Worm (Caenorhabditis elegans) whole organism, L1 larva: ENCODE measurements around the gene D1086.8.

ENCODE experiments used
- C04F5.9 ChIP-seq: sonication (generic microtip); optimal IDR thresholded peaks from 2 replicates; lab custom pipeline; 2016; ENCODE audit warnings: missing genetic modification characterization, missing compliant biosample characterization
- C34B4.2 ChIP-seq: sonication (generic microtip); optimal IDR thresholded peaks from 2 replicates; lab custom pipeline; 2017; ENCODE audit warnings: mild to moderate bottlenecking, missing genetic modification characterization, missing compliant biosample characterization
- F16B12.6 ChIP-seq: fragments of 150-350 bp; optimal IDR thresholded peaks from 2 replicates; lab custom pipeline; 2014; ENCODE audit warnings: missing biosample characterization, missing genetic modification characterization
- aha-1 ChIP-seq: fragments of 150-350 bp; optimal IDR thresholded peaks from 2 replicates; lab custom pipeline; 2014; ENCODE audit warnings: missing biosample characterization, missing genetic modification characterization
- ama-1 ChIP-seq: fragments of 150-350 bp; optimal IDR thresholded peaks from 2 replicates; lab custom pipeline; 2014
- ceh-82 ChIP-seq, 3 experiments: fragments of 150-350 bp in 1 of 3; sonication (generic microtip) in 2 of 3; optimal IDR thresholded peaks; 2 replicates each; lab custom pipeline; 2014 to 2017; ENCODE audit warnings: missing biosample characterization in 3 of 3, missing genetic modification characterization in 3 of 3
- ceh-90 ChIP-seq: sonication (generic microtip); optimal IDR thresholded peaks from 2 replicates; lab custom pipeline; 2016; ENCODE audit warnings: missing genetic modification characterization, missing compliant biosample characterization
- ces-1 ChIP-seq: fragments of 150-350 bp; optimal IDR thresholded peaks from 2 replicates; lab custom pipeline; 2014; ENCODE audit warnings: missing biosample characterization, missing genetic modification reagents, missing genetic modification characterization
- dpl-1 ChIP-seq, 3 experiments: fragments of 150-350 bp in 2 of 3; sonication (generic microtip) in 1 of 3; optimal IDR thresholded peaks; 2 replicates each; lab custom pipeline; 2014 to 2017; ENCODE audit warnings: missing biosample characterization in 3 of 3, missing genetic modification characterization in 3 of 3, missing genetic modification reagents in 3 of 3
- dsc-1 ChIP-seq: sonication (generic microtip); optimal IDR thresholded peaks from 2 replicates; lab custom pipeline; 2016; ENCODE audit warnings: mild to moderate bottlenecking, missing genetic modification characterization, missing compliant biosample characterization
- efl-1 ChIP-seq, 4 experiments: fragments of 150-350 bp; optimal IDR thresholded peaks in 3 of 4; peaks in 1 of 4; 1 replicate in 1 of 4; 2 replicates in 3 of 4; lab custom pipeline; 2014; ENCODE audit warnings: missing biosample characterization in 2 of 4, missing genetic modification characterization in 2 of 4, missing genetic modification reagents in 2 of 4
- efl-3 ChIP-seq: fragments of 200-800 bp; sonication (Bioruptor generic); optimal IDR thresholded peaks from 2 replicates; lab custom pipeline; 2018; ENCODE audit warnings: mild to moderate bottlenecking, missing genetic modification characterization, missing compliant biosample characterization
- fkh-10 ChIP-seq: sonication (generic microtip); optimal IDR thresholded peaks from 2 replicates; lab custom pipeline; 2017; ENCODE audit warnings: missing biosample characterization, missing genetic modification reagents, missing genetic modification characterization
- fkh-8 ChIP-seq: sonication (generic microtip); optimal IDR thresholded peaks from 2 replicates; lab custom pipeline; 2016; ENCODE audit warnings: mild to moderate bottlenecking, missing genetic modification characterization, missing compliant biosample characterization
- hlh-17 ChIP-seq: fragments of 200-800 bp; sonication (Bioruptor generic); optimal IDR thresholded peaks from 2 replicates; lab custom pipeline; 2018; ENCODE audit warnings: missing genetic modification characterization, mild to moderate bottlenecking, missing compliant biosample characterization, moderate library complexity, borderline replicate concordance
- isw-1 ChIP-seq: fragments of 200-800 bp; sonication (Bioruptor generic); IDR thresholded peaks from 2 replicates; pipeline ENCODE4 v1.3.6; 2022; ENCODE audit warnings: missing genetic modification characterization, missing compliant biosample characterization
- lin-14 ChIP-seq: fragments of 200-800 bp; sonication (Bioruptor generic); optimal IDR thresholded peaks from 2 replicates; lab custom pipeline; 2018; ENCODE audit warnings: mild to moderate bottlenecking, missing genetic modification characterization, moderate library complexity, missing compliant biosample characterization
- lin-35 ChIP-seq, 2 experiments: fragments of 150-350 bp; optimal IDR thresholded peaks; 2 replicates each; lab custom pipeline; 2014; ENCODE audit warnings: missing biosample characterization in 2 of 2, missing genetic modification characterization in 2 of 2, missing genetic modification reagents in 2 of 2
- lin-39 ChIP-seq: fragments of 150-350 bp; optimal IDR thresholded peaks from 2 replicates; lab custom pipeline; 2014; ENCODE audit warnings: missing biosample characterization, missing genetic modification reagents, missing genetic modification characterization
- lsy-2 ChIP-seq, 2 experiments: fragments of 150-350 bp; optimal IDR thresholded peaks; 2 replicates each; lab custom pipeline; 2014; ENCODE audit warnings: missing biosample characterization in 2 of 2, missing genetic modification characterization in 2 of 2
- mab-9 ChIP-seq: fragments of 200-800 bp; sonication (Bioruptor generic); IDR thresholded peaks from 2 replicates; pipeline ENCODE4 v1.3.6; 2022; ENCODE audit warnings: missing genetic modification reagents, missing genetic modification characterization, missing compliant biosample characterization
- mef-2 ChIP-seq: fragments of 150-350 bp; optimal IDR thresholded peaks from 2 replicates; lab custom pipeline; 2014; ENCODE audit warnings: missing biosample characterization, missing genetic modification characterization
- mep-1 ChIP-seq: fragments of 150-350 bp; optimal IDR thresholded peaks from 2 replicates; lab custom pipeline; 2014; ENCODE audit warnings: missing biosample characterization, missing genetic modification characterization
- nhr-11 ChIP-seq: fragments of 150-350 bp; optimal IDR thresholded peaks from 2 replicates; lab custom pipeline; 2014; ENCODE audit warnings: missing biosample characterization, missing genetic modification characterization
- nhr-12 ChIP-seq: sonication (generic microtip); optimal IDR thresholded peaks from 2 replicates; lab custom pipeline; 2017; ENCODE audit warnings: missing biosample characterization, missing genetic modification characterization
- nhr-28 ChIP-seq: fragments of 150-350 bp; optimal IDR thresholded peaks from 2 replicates; lab custom pipeline; 2014; ENCODE audit warnings: missing biosample characterization, missing genetic modification characterization
- nhr-47 ChIP-seq: sonication (generic microtip); optimal IDR thresholded peaks from 2 replicates; lab custom pipeline; 2016; ENCODE audit warnings: mild to moderate bottlenecking, missing genetic modification characterization, moderate library complexity, missing compliant biosample characterization
- nhr-71 ChIP-seq: sonication (generic microtip); optimal IDR thresholded peaks from 2 replicates; lab custom pipeline; 2016; ENCODE audit warnings: mild to moderate bottlenecking, missing genetic modification characterization, moderate library complexity, missing compliant biosample characterization
- nhr-76 ChIP-seq: sonication (generic microtip); optimal IDR thresholded peaks from 2 replicates; lab custom pipeline; 2017; ENCODE audit warnings: missing biosample characterization, missing genetic modification characterization
- nhr-77 ChIP-seq: fragments of 150-350 bp; optimal IDR thresholded peaks from 2 replicates; lab custom pipeline; 2014; ENCODE audit warnings: missing biosample characterization, missing genetic modification characterization
- nhr-84 ChIP-seq: sonication (generic microtip); optimal IDR thresholded peaks from 2 replicates; lab custom pipeline; 2017; ENCODE audit warnings: missing biosample characterization, missing genetic modification characterization
- pqm-1 ChIP-seq: sonication (generic microtip); optimal IDR thresholded peaks from 3 replicates; lab custom pipeline; 2017; ENCODE audit warnings: missing biosample characterization, missing genetic modification characterization
- skn-1 ChIP-seq: fragments of 150-350 bp; optimal IDR thresholded peaks from 2 replicates; lab custom pipeline; 2014; ENCODE audit warnings: missing biosample characterization, missing genetic modification characterization
- snpc-4 ChIP-seq: fragments of 150-350 bp; optimal IDR thresholded peaks from 2 replicates; lab custom pipeline; 2014; ENCODE audit warnings: missing biosample characterization, missing genetic modification characterization
- snu-23 ChIP-seq: sonication (generic microtip); optimal IDR thresholded peaks from 2 replicates; lab custom pipeline; 2016; ENCODE audit warnings: missing genetic modification characterization, missing compliant biosample characterization
- swsn-7 ChIP-seq: sonication (generic microtip); optimal IDR thresholded peaks from 2 replicates; lab custom pipeline; 2016; ENCODE audit warnings: missing genetic modification characterization, missing compliant biosample characterization
- tbx-2 ChIP-seq: sonication (generic microtip); optimal IDR thresholded peaks from 2 replicates; lab custom pipeline; 2016; ENCODE audit warnings: missing genetic modification characterization, missing compliant biosample characterization
- unc-86 ChIP-seq: sonication (generic microtip); optimal IDR thresholded peaks from 2 replicates; lab custom pipeline; 2016; ENCODE audit warnings: missing genetic modification characterization, missing compliant biosample characterization
- vab-15 ChIP-seq: sonication (generic microtip); optimal IDR thresholded peaks from 2 replicates; lab custom pipeline; 2017; ENCODE audit warnings: missing genotype, mild to moderate bottlenecking, missing genetic modification characterization, missing compliant biosample characterization

The D1086.8 gene

ce11 chrV:14140733-14141132 lies 46.8 kb downstream of the D1086.8 start:
- peak; percentile 95 for TF ChIP-seq ces-1 (GFP tag; lab: Kevin White, UChicago)
- no peak for TF ChIP-seq unc-86 (tag; lab: Kevin White, UChicago)
- TF ChIP-seq mab-9 (GFP tag; lab: Robert Waterston, UW), result no peak
- TF ChIP-seq pqm-1 (tag; lab: Kevin White, UChicago), result no peak
- no peak for TF ChIP-seq efl-1 (optimal IDR thresholded peaks at IDR 0.05; lab: Kevin White, UChicago)
- peak in 1 of 2 experiments; percentile 70 for TF ChIP-seq efl-1 (GFP tag; optimal IDR thresholded peaks at IDR 0.05 in 1 of 2; lab: Kevin White, UChicago)
- TF ChIP-seq ceh-90 (tag; lab: Kevin White, UChicago), result no peak
- no peak for TF ChIP-seq C34B4.2
- no peak for TF ChIP-seq skn-1 (tag; lab: Kevin White, UChicago)
- TF ChIP-seq fkh-10, result peak; percentile 89
- no peak for TF ChIP-seq lsy-2 (tag; optimal IDR thresholded peaks at IDR 0.05; lab: Kevin White, UChicago)
- TF ChIP-seq lin-14 (GFP tag; lab: Kevin White, UChicago), result peak; percentile 68
- TF ChIP-seq lin-35 (GFP tag; optimal IDR thresholded peaks at IDR 0.05; lab: Kevin White, UChicago), result no peak
- peak; percentile 10 for TF ChIP-seq nhr-47

DNA sequence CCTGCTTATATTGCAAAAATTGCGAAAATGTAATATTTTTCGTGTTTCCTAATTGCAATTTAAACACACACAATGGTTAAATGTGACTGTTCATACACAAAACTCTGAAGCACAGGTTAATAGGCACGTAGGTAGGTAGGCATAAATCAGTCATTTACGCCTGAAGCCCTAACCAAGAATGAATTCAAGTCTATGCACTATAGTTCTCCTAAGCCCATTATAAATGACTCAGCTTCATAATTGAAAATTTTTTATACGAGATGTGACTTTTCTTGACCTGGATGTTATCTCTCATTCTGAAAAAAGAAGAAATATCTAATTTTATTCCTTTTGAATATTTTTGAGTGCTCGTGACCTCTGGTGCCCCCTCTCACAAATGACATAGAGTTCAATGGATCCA lies 47.9 kb downstream of the D1086.8 start:
- no peak for TF ChIP-seq isw-1
- TF ChIP-seq mef-2 (tag; lab: Kevin White, UChicago), result no peak
- no peak for TF ChIP-seq ama-1
- TF ChIP-seq vab-15 (tag; lab: Kevin White, UChicago), result no peak
- no peak for TF ChIP-seq snpc-4 (tag; lab: Kevin White, UChicago)
- no peak for TF ChIP-seq lsy-2 (tag; optimal IDR thresholded peaks at IDR 0.05; lab: Kevin White, UChicago)
- TF ChIP-seq nhr-76 (tag; lab: Kevin White, UChicago), result no peak
- no peak for TF ChIP-seq swsn-7 (tag; lab: Kevin White, UChicago)
- TF ChIP-seq F16B12.6 (tag; lab: Kevin White, UChicago), result no peak
- TF ChIP-seq nhr-12 (tag; lab: Kevin White, UChicago), result no peak
- TF ChIP-seq nhr-71 (tag; lab: Kevin White, UChicago), result no peak
- no peak for TF ChIP-seq nhr-11 (tag; lab: Kevin White, UChicago)
- no peak for TF ChIP-seq snu-23

ce11 chrV:14143634-14144033 lies 49.7 kb downstream of the D1086.8 start:
- TF ChIP-seq aha-1 (tag; lab: Kevin White, UChicago) (no peak), isw-1 (peak; percentile 16; the same call in 1 of the 2 replicates), nhr-71 (tag; lab: Kevin White, UChicago) (peak; percentile 53), nhr-28 (tag; lab: Kevin White, UChicago) (no peak), efl-3 (GFP tag; lab: Kevin White, UChicago) (no peak), nhr-77 (tag; lab: Kevin White, UChicago) (no peak), mep-1 (tag; lab: Kevin White, UChicago) (peak; percentile 23), efl-1 (optimal IDR thresholded peaks at IDR 0.05; lab: Kevin White, UChicago) (peak; percentile 25 to 31), efl-1 (GFP tag; optimal IDR thresholded peaks at IDR 0.05 in 1 of 2; lab: Kevin White, UChicago) (peak in 1 of 2 experiments; percentile 62), fkh-10 (peak; percentile 58), dpl-1 (GFP tag; optimal IDR thresholded peaks at IDR 0.05; lab: Kevin White, UChicago) (peak in 1 of 3 experiments; percentile 21), C04F5.9 (no peak), hlh-17 (GFP tag; lab: Kevin White, UChicago) (no peak), snu-23 (no peak), dsc-1 (tag; lab: Kevin White, UChicago) (peak; percentile 12), mab-9 (GFP tag; lab: Robert Waterston, UW) (peak; percentile 53; the same call in 1 of the 2 replicates), lsy-2 (tag; optimal IDR thresholded peaks at IDR 0.05; lab: Kevin White, UChicago) (peak in 1 of 2 experiments; percentile 53), tbx-2 (tag; lab: Kevin White, UChicago) (peak; percentile 34), lin-14 (GFP tag; lab: Kevin White, UChicago) (peak; percentile 93), nhr-84 (tag; lab: Kevin White, UChicago) (no peak), nhr-47 (peak; percentile 59), unc-86 (tag; lab: Kevin White, UChicago) (peak; percentile 56), lin-35 (GFP tag; optimal IDR thresholded peaks at IDR 0.05; lab: Kevin White, UChicago) (peak in 1 of 2 experiments; percentile 34), lin-39 (tag; lab: Kevin White, UChicago) (no peak), swsn-7 (tag; lab: Kevin White, UChicago) (peak; percentile 3), fkh-8 (tag; lab: Kevin White, UChicago) (peak; percentile 63), ceh-82 (tag; optimal IDR thresholded peaks at IDR 0.05; lab: Kevin White, UChicago) (peak in 2 of 3 experiments; percentile 33 to 53)
- TF ChIP-seq, all 84 proteins: peak for 17
